Fruit fly (Drosophila melanogaster) whole organism, embryonic: Measurements from ENCODE around the gene CG2104.

ENCODE experiments used
- Aef1 ChIP-seq: fragments of 200-800 bp; sonication (Bioruptor generic); IDR thresholded peaks from 3 replicates; pipeline ENCODE4 v1.3.6; 2022; ENCODE audit warnings: missing biosample characterization, missing genetic modification characterization
- B-H2 ChIP-seq: fragments of 200-800 bp; sonication (Bioruptor generic); optimal IDR thresholded peaks from 2 replicates; lab custom pipeline; 2018; ENCODE audit warnings: missing biosample characterization, mild to moderate bottlenecking, missing genetic modification characterization
- CG10321 ChIP-seq: fragments of 200-800 bp; sonication (Bioruptor generic); IDR thresholded peaks from 2 replicates; pipeline ENCODE4 v1.3.6; 2022; ENCODE audit warnings: missing biosample characterization, missing genetic modification characterization
- CG11560 ChIP-seq: fragments of 200-800 bp; sonication (Bioruptor generic); IDR thresholded peaks from 3 replicates; pipeline ENCODE4 v1.3.6; 2022; ENCODE audit warnings: missing biosample characterization, missing genetic modification characterization
- CG12071 ChIP-seq: fragments of 200-800 bp; sonication (Bioruptor generic); optimal IDR thresholded peaks from 3 replicates; lab custom pipeline; 2018; ENCODE audit warnings: missing biosample characterization, mild to moderate bottlenecking, missing genetic modification characterization
- CG15601 ChIP-seq: fragments of 200-800 bp; sonication (Bioruptor generic); optimal IDR thresholded peaks from 3 replicates; lab custom pipeline; 2019; ENCODE audit warnings: missing biosample characterization, mild to moderate bottlenecking, missing genetic modification characterization, moderate library complexity
- CG16779 ChIP-seq: fragments of 200-800 bp; sonication (Bioruptor generic); IDR thresholded peaks from 2 replicates; pipeline ENCODE4 v1.3.6; 2022; ENCODE audit warnings: missing biosample characterization, missing genetic modification characterization
- CG17802 ChIP-seq: fragments of 200-800 bp; sonication (Bioruptor generic); optimal IDR thresholded peaks from 2 replicates; lab custom pipeline; 2018; ENCODE audit warnings: missing biosample characterization, mild to moderate bottlenecking, missing genetic modification characterization, moderate library complexity
- CG1792 ChIP-seq: fragments of 200-800 bp; sonication (Bioruptor generic); optimal IDR thresholded peaks from 2 replicates; lab custom pipeline; 2016; ENCODE audit warnings: missing biosample characterization, missing genetic modification characterization
- CG31365 ChIP-seq: fragments of 200-800 bp; sonication (Bioruptor generic); optimal IDR thresholded peaks from 2 replicates; lab custom pipeline; 2018; ENCODE audit warnings: missing biosample characterization, mild to moderate bottlenecking, missing genetic modification characterization
- CG31441 ChIP-seq: fragments of 200-800 bp; sonication (Bioruptor generic); IDR thresholded peaks from 2 replicates; pipeline ENCODE4 v1.3.6; 2022; ENCODE audit warnings: missing biosample characterization, missing genetic modification characterization
- CG33557 ChIP-seq: fragments of 200-800 bp; sonication (Bioruptor generic); optimal IDR thresholded peaks from 2 replicates; lab custom pipeline; 2019; ENCODE audit warnings: missing biosample characterization, mild to moderate bottlenecking, missing genetic modification characterization, moderate library complexity
- CG3838 ChIP-seq: fragments of 200-800 bp; sonication (Bioruptor generic); optimal IDR thresholded peaks from 3 replicates; lab custom pipeline; 2016; ENCODE audit warnings: missing biosample characterization, missing genetic modification characterization
- CG4328 ChIP-seq: fragments of 200-800 bp; sonication (Bioruptor generic); optimal IDR thresholded peaks from 3 replicates; lab custom pipeline; 2017; ENCODE audit warnings: missing biosample characterization, missing genetic modification reagents, missing genetic modification characterization
- CG6765 ChIP-seq: fragments of 200-800 bp; sonication (Bioruptor generic); optimal IDR thresholded peaks from 3 replicates; lab custom pipeline; 2017; ENCODE audit warnings: missing biosample characterization, mild to moderate bottlenecking, missing genetic modification characterization
- CG8290 ChIP-seq, 3 experiments: fragments of 200-800 bp; sonication (Bioruptor generic); optimal IDR thresholded peaks; 2 replicates each; lab custom pipeline; 2016 to 2019; ENCODE audit warnings: missing biosample characterization in 3 of 3, missing genetic modification characterization in 3 of 3, mild to moderate bottlenecking in 2 of 3, moderate library complexity in 1 of 3
- CG8388 ChIP-seq: fragments of 200-800 bp; sonication (Bioruptor generic); optimal IDR thresholded peaks from 2 replicates; lab custom pipeline; 2019; ENCODE audit warnings: missing biosample characterization, mild to moderate bottlenecking, missing genetic modification characterization, moderate library complexity
- CG8765 ChIP-seq: fragments of 200-800 bp; sonication (Bioruptor generic); IDR thresholded peaks from 2 replicates; pipeline ENCODE4 v1.3.6; 2022; ENCODE audit warnings: missing biosample characterization, missing genetic modification characterization
- Camta ChIP-seq: fragments of 200-800 bp; sonication (Bioruptor generic); optimal IDR thresholded peaks from 2 replicates; lab custom pipeline; 2016; ENCODE audit warnings: missing biosample characterization, missing genetic modification characterization
- Deaf1 ChIP-seq: fragments of 200-800 bp; optimal IDR thresholded peaks from 3 replicates; lab custom pipeline; 2019; ENCODE audit warnings: missing biosample characterization, mild to moderate bottlenecking, missing genetic modification characterization, moderate library complexity
- Doc3 ChIP-seq: fragments of 200-800 bp; sonication (Bioruptor generic); IDR thresholded peaks from 3 replicates; pipeline ENCODE4 v1.3.6; 2022; ENCODE audit warnings: missing biosample characterization, missing genetic modification characterization; ENCODE audit not compliant: partially characterized antibody
- GATAe ChIP-seq: fragments of 200-800 bp; sonication (Bioruptor generic); conservative IDR thresholded peaks from 2 replicates; pipeline ENCODE4 v1.3.6; 2022; ENCODE audit warnings: missing biosample characterization, missing genetic modification characterization
- Hand ChIP-seq: fragments of 200-800 bp; sonication (Bioruptor generic); optimal IDR thresholded peaks from 2 replicates; lab custom pipeline; 2017; ENCODE audit warnings: mild to moderate bottlenecking, missing biosample characterization, missing genetic modification reagents, missing genetic modification characterization
- Hmr ChIP-seq: fragments of 200-800 bp; sonication (Bioruptor generic); optimal IDR thresholded peaks from 3 replicates; lab custom pipeline; 2017; ENCODE audit warnings: mild to moderate bottlenecking, missing biosample characterization, missing genetic modification reagents, missing genetic modification characterization
- Hsf ChIP-seq: fragments of 200-800 bp; sonication (Bioruptor generic); optimal IDR thresholded peaks from 3 replicates; lab custom pipeline; 2016; ENCODE audit warnings: missing biosample characterization, missing genetic modification characterization
- Mes4 ChIP-seq: fragments of 200-800 bp; sonication (Bioruptor generic); optimal IDR thresholded peaks from 2 replicates; lab custom pipeline; 2016; ENCODE audit warnings: missing biosample characterization, missing genetic modification characterization
- NC2α ChIP-seq: fragments of 200-800 bp; sonication (Bioruptor generic); optimal IDR thresholded peaks from 2 replicates; lab custom pipeline; 2016; ENCODE audit warnings: missing biosample characterization, missing genetic modification characterization
- NFAT ChIP-seq: fragments of 200-800 bp; sonication (Bioruptor generic); IDR thresholded peaks from 2 replicates; pipeline ENCODE4 v1.3.6; 2022; ENCODE audit warnings: missing biosample characterization, missing genetic modification characterization
- Pdp1 ChIP-seq, 2 experiments: fragments of 200-800 bp; sonication (Bioruptor generic); optimal IDR thresholded peaks; 3 replicates each; lab custom pipeline; 2016; ENCODE audit warnings: missing biosample characterization in 2 of 2, missing genetic modification characterization in 2 of 2, mild to moderate bottlenecking in 1 of 2, moderate library complexity in 1 of 2
- Ptx1 ChIP-seq: fragments of 200-800 bp; sonication (Bioruptor generic); IDR thresholded peaks from 2 replicates; pipeline ENCODE4 v1.3.6; 2022; ENCODE audit warnings: missing biosample characterization, missing genetic modification characterization
- Tbp ChIP-seq: fragments of >200 bp; optimal IDR thresholded peaks from 2 replicates; lab custom pipeline; 2018; ENCODE audit warnings: missing biosample characterization, missing genetic modification characterization
- ara ChIP-seq: fragments of 200-800 bp; sonication (Bioruptor generic); IDR thresholded peaks from 2 replicates; pipeline ENCODE4 v1.3.6; 2022; ENCODE audit warnings: missing biosample characterization, missing genetic modification characterization
- bbx ChIP-seq: fragments of 200-800 bp; sonication (Bioruptor generic); IDR thresholded peaks from 2 replicates; pipeline ENCODE4 v1.3.6; 2022; ENCODE audit warnings: missing biosample characterization, missing genetic modification characterization; ENCODE audit not compliant: partially characterized antibody
- cato ChIP-seq: fragments of 200-800 bp; sonication (Bioruptor generic); optimal IDR thresholded peaks from 2 replicates; lab custom pipeline; 2016; ENCODE audit warnings: missing biosample characterization, missing genetic modification characterization, borderline replicate concordance
- chm ChIP-seq: fragments of 200-800 bp; sonication (Bioruptor generic); IDR thresholded peaks from 2 replicates; pipeline ENCODE4 v1.3.6; 2022; ENCODE audit warnings: missing biosample characterization, missing genetic modification characterization
- dmrt99B ChIP-seq: fragments of 200-800 bp; sonication (Bioruptor generic); optimal IDR thresholded peaks from 2 replicates; lab custom pipeline; 2018; ENCODE audit warnings: missing biosample characterization, mild to moderate bottlenecking, missing genetic modification characterization, moderate library complexity
- esg ChIP-seq: fragments of 200-800 bp; sonication (Bioruptor generic); conservative IDR thresholded peaks from 2 replicates; pipeline ENCODE4 v1.3.6; 2022; ENCODE audit warnings: missing biosample characterization, missing genetic modification characterization
- fd3F ChIP-seq: fragments of 200-800 bp; sonication (Bioruptor generic); optimal IDR thresholded peaks from 2 replicates; lab custom pipeline; 2018; ENCODE audit warnings: missing biosample characterization, mild to moderate bottlenecking, missing genetic modification characterization, moderate library complexity
- fru ChIP-seq: fragments of >200 bp; optimal IDR thresholded peaks from 2 replicates; lab custom pipeline; 2017
- jumu ChIP-seq: fragments of 200-800 bp; sonication (Bioruptor generic); optimal IDR thresholded peaks from 3 replicates; lab custom pipeline; 2016; ENCODE audit warnings: missing biosample characterization, missing genetic modification characterization
- mld ChIP-seq: fragments of 200-800 bp; sonication (Bioruptor generic); IDR thresholded peaks from 3 replicates; pipeline ENCODE4 v1.3.6; 2022; ENCODE audit warnings: missing biosample characterization, missing genetic modification characterization; ENCODE audit not compliant: partially characterized antibody
- nmo ChIP-seq: fragments of 200-800 bp; sonication (Bioruptor generic); optimal IDR thresholded peaks from 2 replicates; lab custom pipeline; 2018; ENCODE audit warnings: missing biosample characterization, mild to moderate bottlenecking, missing genetic modification characterization, moderate library complexity
- phol ChIP-seq: fragments of 200-800 bp; sonication (Bioruptor generic); optimal IDR thresholded peaks from 3 replicates; lab custom pipeline; 2018; ENCODE audit warnings: missing biosample characterization, mild to moderate bottlenecking, missing genetic modification characterization, moderate library complexity
- prd ChIP-seq, 3 experiments: fragments of >200 bp in 2 of 3; fragments of 200-800 bp in 1 of 3; sonication (Bioruptor generic) in 1 of 3; optimal IDR thresholded peaks in 2 of 3; IDR thresholded peaks in 1 of 3; 2 replicates in 2 of 3; 3 replicates in 1 of 3; pipeline versions ENCODE4 v1.3.6 to Lab custom; 2017 to 2022; ENCODE audit warnings: missing biosample characterization in 1 of 3, missing genetic modification characterization in 1 of 3
- sqz ChIP-seq: fragments of 200-800 bp; sonication (Bioruptor generic); optimal IDR thresholded peaks from 3 replicates; lab custom pipeline; 2018; ENCODE audit warnings: missing biosample characterization, mild to moderate bottlenecking, missing genetic modification characterization
- tgo ChIP-seq: fragments of 200-800 bp; sonication (Bioruptor generic); IDR thresholded peaks from 3 replicates; pipeline ENCODE4 v1.3.6; 2022; ENCODE audit warnings: missing biosample characterization, missing genetic modification characterization
- tio ChIP-seq: fragments of 200-800 bp; sonication (Bioruptor generic); optimal IDR thresholded peaks from 2 replicates; lab custom pipeline; 2017; ENCODE audit warnings: missing biosample characterization, missing genetic modification characterization, inconsistent platforms
- trh ChIP-seq: fragments of 200-800 bp; sonication (Bioruptor generic); optimal IDR thresholded peaks from 2 replicates; lab custom pipeline; 2016; ENCODE audit warnings: missing biosample characterization, missing genetic modification characterization
- zfh2 ChIP-seq: fragments of 200-800 bp; sonication (Bioruptor generic); optimal IDR thresholded peaks from 2 replicates; lab custom pipeline; 2016; ENCODE audit warnings: missing biosample characterization, missing genetic modification characterization

The CG2104 gene

dm6 chr3R:5736305-5736869 is 43.3 kb upstream of the CG2104 start, which contains the start of the genes CG2100 and CG1236 (continued):
- TF ChIP-seq Aef1: peak; percentile 75
- TF ChIP-seq CG8388: peak; percentile 90
- TF ChIP-seq CG31365 (tag; lab: Kevin White, UChicago): no peak
- TF ChIP-seq CG12071 (GFP tag; lab: Kevin White, UChicago): no peak
- peak; percentile 7 for TF ChIP-seq CG1792
- peak; percentile 44 for TF ChIP-seq Hand (GFP tag; lab: Kevin White, UChicago)
- TF ChIP-seq zfh2: peak; percentile 30
- peak; percentile 82 for TF ChIP-seq Ptx1
- peak; percentile 60 for TF ChIP-seq Hsf (GFP tag; lab: Kevin White, UChicago)
- no peak for TF ChIP-seq CG16779 (GFP tag; lab: Robert Waterston, UW)
- no peak for TF ChIP-seq fru (lab: Kevin White, UChicago)
- TF ChIP-seq NFAT (GFP tag; lab: Robert Waterston, UW): peak; percentile 66
- no peak for TF ChIP-seq Doc3
- peak; percentile 86 for TF ChIP-seq CG33557 (GFP tag; lab: Kevin White, UChicago)
- TF ChIP-seq CG4328 (GFP tag; lab: Kevin White, UChicago): peak; percentile 65
- peak; percentile 52; the same call in 1 of the 3 replicates for TF ChIP-seq CG11560
- peak; percentile 79 for TF ChIP-seq chm
- no peak for TF ChIP-seq jumu (GFP tag; lab: Kevin White, UChicago)
- no peak for TF ChIP-seq sqz (GFP tag; lab: Kevin White, UChicago)
- TF ChIP-seq cato (GFP tag; lab: Kevin White, UChicago): peak; percentile 62
- TF ChIP-seq CG8765 (GFP tag; lab: Robert Waterston, UW): peak; percentile 60
- no peak for TF ChIP-seq CG10321 (GFP tag; lab: Robert Waterston, UW)
- TF ChIP-seq B-H2: peak; percentile 32
- peak; percentile 90 for TF ChIP-seq dmrt99B (tag; lab: Kevin White, UChicago)
- peak; percentile 69 for TF ChIP-seq CG8290 (GFP tag; optimal IDR thresholded peaks at IDR 0.05; lab: Kevin White, UChicago)
- no peak for TF ChIP-seq CG8290 (tag; optimal IDR thresholded peaks at IDR 0.05; lab: Kevin White, UChicago)
- peak; percentile 71 for TF ChIP-seq Deaf1 (tag; lab: Kevin White, UChicago)
- TF ChIP-seq prd (optimal IDR thresholded peaks at IDR 0.05; lab: Kevin White, UChicago): no peak
- peak; percentile 80; the same call in 2 of the 3 replicates for TF ChIP-seq prd (GFP tag; IDR thresholded peaks at IDR 0.05; lab: Robert Waterston, UW)
- TF ChIP-seq esg: peak; percentile 80
- TF ChIP-seq trh (GFP tag; lab: Kevin White, UChicago): peak; percentile 55
- TF ChIP-seq GATAe (GFP tag; lab: Robert Waterston, UW): no peak
- peak; percentile 47 for TF ChIP-seq Camta
- peak; percentile 88 for TF ChIP-seq CG15601 (tag; lab: Kevin White, UChicago)
- peak; percentile 69 for TF ChIP-seq CG6765 (GFP tag; lab: Kevin White, UChicago)
- peak; percentile 50; the same call in 1 of the 2 replicates for TF ChIP-seq ara (GFP tag; lab: Robert Waterston, UW)
- no peak for TF ChIP-seq Mes4 (GFP tag; lab: Kevin White, UChicago)
- TF ChIP-seq Tbp (GFP tag; lab: Kevin White, UChicago): no peak
- TF ChIP-seq nmo: peak; percentile 95
- TF ChIP-seq tio (GFP tag; lab: Kevin White, UChicago): no peak
- peak; percentile 95 for TF ChIP-seq CG31441 (GFP tag; lab: Robert Waterston, UW)
- TF ChIP-seq CG3838 (GFP tag; lab: Kevin White, UChicago): peak; percentile 10
- TF ChIP-seq NC2α (GFP tag; lab: Kevin White, UChicago): no peak
- no peak; the same call in 2 of the 3 replicates for TF ChIP-seq mld (GFP tag; lab: Robert Waterston, UW)
- TF ChIP-seq Pdp1 (GFP tag; optimal IDR thresholded peaks at IDR 0.05; lab: Kevin White, UChicago): peak; percentile 38 to 49
- peak; percentile 10 for TF ChIP-seq CG17802 (tag; lab: Kevin White, UChicago)
- TF ChIP-seq Hmr (GFP tag; lab: Kevin White, UChicago): peak; percentile 89
- TF ChIP-seq fd3F (GFP tag; lab: Kevin White, UChicago): peak; percentile 82
- TF ChIP-seq bbx (GFP tag; lab: Robert Waterston, UW): no peak
- peak; percentile 91 for TF ChIP-seq phol (tag; lab: Kevin White, UChicago)
- peak; percentile 82 for TF ChIP-seq tgo (GFP tag; lab: Robert Waterston, UW)
